Worm (Caenorhabditis elegans) whole organism, L2 larva: ENCODE results near the gene erfa-1.

Source experiments
- R02D3.7 ChIP-seq: fragments of 150-350 bp; optimal IDR thresholded peaks from 2 replicates; lab custom pipeline; 2014; ENCODE audit warnings: missing biosample characterization, missing genetic modification characterization
- elt-1 ChIP-seq: fragments of 150-350 bp; optimal IDR thresholded peaks from 2 replicates; lab custom pipeline; 2014; ENCODE audit warnings: missing biosample characterization, missing genetic modification characterization
- fos-1 ChIP-seq: fragments of 150-350 bp; optimal IDR thresholded peaks from 2 replicates; lab custom pipeline; 2014; ENCODE audit warnings: missing biosample characterization, missing genetic modification characterization
- nhr-12 ChIP-seq: fragments of 150-350 bp; optimal IDR thresholded peaks from 2 replicates; lab custom pipeline; 2014; ENCODE audit warnings: missing biosample characterization, missing genetic modification characterization
- nhr-77 ChIP-seq: fragments of 150-350 bp; optimal IDR thresholded peaks from 2 replicates; lab custom pipeline; 2014; ENCODE audit warnings: missing biosample characterization, missing genetic modification characterization
- zag-1 ChIP-seq: fragments of 150-350 bp; optimal IDR thresholded peaks from 2 replicates; lab custom pipeline; 2014; ENCODE audit warnings: missing biosample characterization, missing genetic modification characterization

ce11 chrV:6413057-6413456, 20.9 kb upstream of the erfa-1 start:
- TF ChIP-seq fos-1 = peak; percentile 60
- no peak for TF ChIP-seq R02D3.7 (tag; lab: Kevin White, UChicago)
- no peak for TF ChIP-seq elt-1 (tag; lab: Kevin White, UChicago)
- no peak for TF ChIP-seq nhr-12 (tag; lab: Kevin White, UChicago)
- TF ChIP-seq zag-1 (tag; lab: Kevin White, UChicago) = no peak
- TF ChIP-seq nhr-77 (tag; lab: Kevin White, UChicago) = no peak
